Worm (Caenorhabditis elegans) whole organism, L1 larva: ENCODE data around the gene ZK1236.9.

Source experiments
- C04F5.9 ChIP-seq: sonication (generic microtip); optimal IDR thresholded peaks from 2 replicates; lab custom pipeline; 2016; ENCODE audit warnings: missing genetic modification characterization, missing compliant biosample characterization
- C34B4.2 ChIP-seq: sonication (generic microtip); optimal IDR thresholded peaks from 2 replicates; lab custom pipeline; 2017; ENCODE audit warnings: mild to moderate bottlenecking, missing genetic modification characterization, missing compliant biosample characterization
- F16B12.6 ChIP-seq: fragments of 150-350 bp; optimal IDR thresholded peaks from 2 replicates; lab custom pipeline; 2014; ENCODE audit warnings: missing biosample characterization, missing genetic modification characterization
- ama-1 ChIP-seq: fragments of 150-350 bp; optimal IDR thresholded peaks from 2 replicates; lab custom pipeline; 2014
- blmp-1 ChIP-seq: fragments of 150-350 bp; optimal IDR thresholded peaks from 2 replicates; lab custom pipeline; 2014; ENCODE audit warnings: missing biosample characterization, missing genetic modification characterization
- ceh-63 ChIP-seq: fragments of 200-800 bp; sonication (Bioruptor generic); optimal IDR thresholded peaks from 2 replicates; lab custom pipeline; 2018; ENCODE audit warnings: mild to moderate bottlenecking, missing genetic modification characterization, missing compliant biosample characterization
- ceh-82 ChIP-seq, 3 experiments: fragments of 150-350 bp in 1 of 3; sonication (generic microtip) in 2 of 3; optimal IDR thresholded peaks; 2 replicates each; lab custom pipeline; 2014 to 2017; ENCODE audit warnings: missing biosample characterization in 3 of 3, missing genetic modification characterization in 3 of 3
- ces-1 ChIP-seq: fragments of 150-350 bp; optimal IDR thresholded peaks from 2 replicates; lab custom pipeline; 2014; ENCODE audit warnings: missing biosample characterization, missing genetic modification reagents, missing genetic modification characterization
- dsc-1 ChIP-seq: sonication (generic microtip); optimal IDR thresholded peaks from 2 replicates; lab custom pipeline; 2016; ENCODE audit warnings: mild to moderate bottlenecking, missing genetic modification characterization, missing compliant biosample characterization
- efl-1 ChIP-seq, 4 experiments: fragments of 150-350 bp; optimal IDR thresholded peaks in 3 of 4; peaks in 1 of 4; 1 replicate in 1 of 4; 2 replicates in 3 of 4; lab custom pipeline; 2014; ENCODE audit warnings: missing biosample characterization in 2 of 4, missing genetic modification characterization in 2 of 4, missing genetic modification reagents in 2 of 4
- egl-13 ChIP-seq: sonication (generic microtip); optimal IDR thresholded peaks from 2 replicates; lab custom pipeline; 2016; ENCODE audit warnings: missing genotype, missing genetic modification reagents, missing genetic modification characterization, missing compliant biosample characterization
- egl-27 ChIP-seq, 2 experiments: fragments of 150-350 bp in 1 of 2; sonication (generic microtip); optimal IDR thresholded peaks; 3 replicates each; lab custom pipeline; 2017 to 2018; ENCODE audit warnings: missing biosample characterization in 2 of 2, missing genetic modification characterization in 2 of 2, missing genetic modification reagents in 2 of 2
- fkh-10 ChIP-seq: sonication (generic microtip); optimal IDR thresholded peaks from 2 replicates; lab custom pipeline; 2017; ENCODE audit warnings: missing biosample characterization, missing genetic modification reagents, missing genetic modification characterization
- fkh-4 ChIP-seq: sonication (generic microtip); optimal IDR thresholded peaks from 2 replicates; lab custom pipeline; 2016; ENCODE audit warnings: missing compliant biosample characterization, missing genetic modification characterization, borderline replicate concordance
- fkh-8 ChIP-seq: sonication (generic microtip); optimal IDR thresholded peaks from 2 replicates; lab custom pipeline; 2016; ENCODE audit warnings: mild to moderate bottlenecking, missing genetic modification characterization, missing compliant biosample characterization
- hlh-17 ChIP-seq: fragments of 200-800 bp; sonication (Bioruptor generic); optimal IDR thresholded peaks from 2 replicates; lab custom pipeline; 2018; ENCODE audit warnings: missing genetic modification characterization, mild to moderate bottlenecking, missing compliant biosample characterization, moderate library complexity, borderline replicate concordance
- hlh-4 ChIP-seq: sonication (generic microtip); optimal IDR thresholded peaks from 2 replicates; lab custom pipeline; 2016; ENCODE audit warnings: mild to moderate bottlenecking, missing genetic modification characterization, missing compliant biosample characterization
- lin-13 ChIP-seq: fragments of 150-350 bp; optimal IDR thresholded peaks from 2 replicates; lab custom pipeline; 2014; ENCODE audit warnings: missing biosample characterization, missing genetic modification reagents, missing genetic modification characterization
- lin-14 ChIP-seq: fragments of 200-800 bp; sonication (Bioruptor generic); optimal IDR thresholded peaks from 2 replicates; lab custom pipeline; 2018; ENCODE audit warnings: mild to moderate bottlenecking, missing genetic modification characterization, moderate library complexity, missing compliant biosample characterization
- lin-35 ChIP-seq, 2 experiments: fragments of 150-350 bp; optimal IDR thresholded peaks; 2 replicates each; lab custom pipeline; 2014; ENCODE audit warnings: missing biosample characterization in 2 of 2, missing genetic modification characterization in 2 of 2, missing genetic modification reagents in 2 of 2
- lir-3 ChIP-seq: sonication (generic microtip); optimal IDR thresholded peaks from 2 replicates; lab custom pipeline; 2016; ENCODE audit warnings: mild to moderate bottlenecking, missing genetic modification characterization, moderate library complexity, missing compliant biosample characterization; ENCODE audit not compliant: poor library complexity
- lsy-2 ChIP-seq, 2 experiments: fragments of 150-350 bp; optimal IDR thresholded peaks; 2 replicates each; lab custom pipeline; 2014; ENCODE audit warnings: missing biosample characterization in 2 of 2, missing genetic modification characterization in 2 of 2
- mab-9 ChIP-seq: fragments of 200-800 bp; sonication (Bioruptor generic); IDR thresholded peaks from 2 replicates; pipeline ENCODE4 v1.3.6; 2022; ENCODE audit warnings: missing genetic modification reagents, missing genetic modification characterization, missing compliant biosample characterization
- mep-1 ChIP-seq: fragments of 150-350 bp; optimal IDR thresholded peaks from 2 replicates; lab custom pipeline; 2014; ENCODE audit warnings: missing biosample characterization, missing genetic modification characterization
- nhr-237 ChIP-seq: fragments of 150-350 bp; optimal IDR thresholded peaks from 2 replicates; lab custom pipeline; 2014; ENCODE audit warnings: missing biosample characterization, missing genetic modification characterization
- nhr-28 ChIP-seq: fragments of 150-350 bp; optimal IDR thresholded peaks from 2 replicates; lab custom pipeline; 2014; ENCODE audit warnings: missing biosample characterization, missing genetic modification characterization
- nhr-71 ChIP-seq: sonication (generic microtip); optimal IDR thresholded peaks from 2 replicates; lab custom pipeline; 2016; ENCODE audit warnings: mild to moderate bottlenecking, missing genetic modification characterization, moderate library complexity, missing compliant biosample characterization
- nhr-76 ChIP-seq: sonication (generic microtip); optimal IDR thresholded peaks from 2 replicates; lab custom pipeline; 2017; ENCODE audit warnings: missing biosample characterization, missing genetic modification characterization
- nhr-77 ChIP-seq: fragments of 150-350 bp; optimal IDR thresholded peaks from 2 replicates; lab custom pipeline; 2014; ENCODE audit warnings: missing biosample characterization, missing genetic modification characterization
- nhr-84 ChIP-seq: sonication (generic microtip); optimal IDR thresholded peaks from 2 replicates; lab custom pipeline; 2017; ENCODE audit warnings: missing biosample characterization, missing genetic modification characterization
- nhr-85 ChIP-seq: sonication (generic microtip); peaks from one replicate; lab custom pipeline; 2016; ENCODE audit warnings: missing genetic modification characterization, inconsistent platforms, missing compliant biosample characterization
- nhr-90 ChIP-seq: sonication (generic microtip); optimal IDR thresholded peaks from 2 replicates; lab custom pipeline; 2016; ENCODE audit warnings: mild to moderate bottlenecking, missing genetic modification characterization, missing compliant biosample characterization; ENCODE audit not compliant: poor library complexity
- rnt-1 ChIP-seq: sonication (generic microtip); optimal IDR thresholded peaks from 2 replicates; lab custom pipeline; 2016; ENCODE audit warnings: mild to moderate bottlenecking, missing genetic modification characterization, moderate library complexity, missing compliant biosample characterization
- skn-1 ChIP-seq: fragments of 150-350 bp; optimal IDR thresholded peaks from 2 replicates; lab custom pipeline; 2014; ENCODE audit warnings: missing biosample characterization, missing genetic modification characterization
- snu-23 ChIP-seq: sonication (generic microtip); optimal IDR thresholded peaks from 2 replicates; lab custom pipeline; 2016; ENCODE audit warnings: missing genetic modification characterization, missing compliant biosample characterization
- sptf-1 ChIP-seq: fragments of 150-350 bp; optimal IDR thresholded peaks from 2 replicates; lab custom pipeline; 2014; ENCODE audit warnings: missing biosample characterization, missing genetic modification characterization
- tlp-1 ChIP-seq: fragments of 150-350 bp; optimal IDR thresholded peaks from 2 replicates; lab custom pipeline; 2014; ENCODE audit warnings: missing biosample characterization, missing genetic modification characterization
- unc-130 ChIP-seq: fragments of 150-350 bp; optimal IDR thresholded peaks from 2 replicates; lab custom pipeline; 2017; ENCODE audit warnings: missing biosample characterization, missing genetic modification characterization, inconsistent platforms
- unc-86 ChIP-seq: sonication (generic microtip); optimal IDR thresholded peaks from 2 replicates; lab custom pipeline; 2016; ENCODE audit warnings: missing genetic modification characterization, missing compliant biosample characterization
- unc-98 ChIP-seq: fragments of 200-800 bp; sonication (Bioruptor generic); IDR thresholded peaks from 2 replicates; pipeline ENCODE4 v1.3.6; 2022; ENCODE audit warnings: missing genetic modification characterization, missing compliant biosample characterization

Gene ZK1236.9

ce11 chrIII:8398411-8398810 is 36.6 kb downstream of the ZK1236.9 start, which contains the start of gene ZK353.2:
Gene ZK353.2 (plus strand): TSS chrIII:8398711.
- TF ChIP-seq sptf-1 (tag; lab: Kevin White, UChicago) = no peak
- no peak for TF ChIP-seq nhr-237 (tag; lab: Kevin White, UChicago)
- no peak for TF ChIP-seq unc-98 (GFP tag; lab: Robert Waterston, UW)
- no peak for TF ChIP-seq C34B4.2
- TF ChIP-seq ceh-63 = no peak

ce11 chrIII:8395685-8396084 is 39.3 kb downstream of the ZK1236.9 start, which contains the start of gene ZK353.3:
Gene ZK353.3 (plus strand): TSS chrIII:8395985.
- no peak for TF ChIP-seq lin-13 (GFP tag; lab: Kevin White, UChicago)
- TF ChIP-seq unc-98 (GFP tag; lab: Robert Waterston, UW) = no peak
- TF ChIP-seq mep-1 (tag; lab: Kevin White, UChicago) = no peak
- TF ChIP-seq skn-1 (tag; lab: Kevin White, UChicago) = no peak

ce11 chrIII:8394374-8395302 is 40.3 kb downstream of the ZK1236.9 start, which contains the start of gene ZK353.10:
Gene ZK353.10 (minus strand): TSS chrIII:8394424.
- TF ChIP-seq fkh-8 (tag; lab: Kevin White, UChicago) = peak; percentile 26
- TF ChIP-seq snu-23 = no peak
- no peak for TF ChIP-seq nhr-76 (tag; lab: Kevin White, UChicago)
- TF ChIP-seq ces-1 (GFP tag; lab: Kevin White, UChicago) = no peak
- no peak for TF ChIP-seq skn-1 (tag; lab: Kevin White, UChicago)
- no peak for TF ChIP-seq nhr-84
- TF ChIP-seq lir-3 (tag; lab: Kevin White, UChicago) = no peak
- TF ChIP-seq lin-14 = peak; percentile 68
- no peak for TF ChIP-seq nhr-28 (tag; lab: Kevin White, UChicago)
- no peak for TF ChIP-seq ama-1
- TF ChIP-seq tlp-1 (tag; lab: Kevin White, UChicago) = no peak
- TF ChIP-seq nhr-77 (tag; lab: Kevin White, UChicago) = no peak
- no peak for TF ChIP-seq efl-1 (optimal IDR thresholded peaks at IDR 0.05; lab: Kevin White, UChicago)
- TF ChIP-seq efl-1 (GFP tag; optimal IDR thresholded peaks at IDR 0.05 in 1 of 2; lab: Kevin White, UChicago) = peak in 1 of 2 experiments; percentile 76
- no peak for TF ChIP-seq blmp-1 (tag; lab: Kevin White, UChicago)
- no peak for TF ChIP-seq fkh-10 (GFP tag; lab: Kevin White, UChicago)
- no peak for TF ChIP-seq ceh-63
- TF ChIP-seq nhr-90 (tag; lab: Kevin White, UChicago) = no peak
- TF ChIP-seq lin-35 (GFP tag; optimal IDR thresholded peaks at IDR 0.05; lab: Kevin White, UChicago) = peak in 1 of 2 experiments; percentile 3
- TF ChIP-seq fkh-4 (tag; lab: Kevin White, UChicago) = no peak
- TF ChIP-seq egl-27 (tag; optimal IDR thresholded peaks at IDR 0.05; lab: Kevin White, UChicago) = no peak
- TF ChIP-seq unc-130 = no peak
- peak in 1 of 2 experiments; percentile 9 for TF ChIP-seq lsy-2 (tag; optimal IDR thresholded peaks at IDR 0.05; lab: Kevin White, UChicago)
- peak; percentile 52 for TF ChIP-seq unc-86 (tag; lab: Kevin White, UChicago)
- no peak for TF ChIP-seq F16B12.6
- TF ChIP-seq C04F5.9 (tag; lab: Kevin White, UChicago) = no peak
- TF ChIP-seq hlh-4 = no peak
- no peak for TF ChIP-seq lin-13 (GFP tag; lab: Kevin White, UChicago)
- no peak for TF ChIP-seq nhr-85 (tag; lab: Kevin White, UChicago)
- TF ChIP-seq hlh-17 (GFP tag; lab: Kevin White, UChicago) = no peak
- TF ChIP-seq nhr-71 (tag; lab: Kevin White, UChicago) = peak; percentile 34
- TF ChIP-seq dsc-1 (tag; lab: Kevin White, UChicago) = peak; percentile 18
- TF ChIP-seq ceh-82 (tag; optimal IDR thresholded peaks at IDR 0.05; lab: Kevin White, UChicago) = no peak
- no peak for TF ChIP-seq rnt-1 (tag; lab: Kevin White, UChicago)
- TF ChIP-seq egl-13 (tag; lab: Kevin White, UChicago) = peak; percentile 15
- no peak for TF ChIP-seq mab-9 (GFP tag; lab: Robert Waterston, UW)
